Worm (Caenorhabditis elegans) whole organism, L4 larva: Measurements from ENCODE around the gene ced-7.

ENCODE experiments used
- D1046.2 ChIP-seq: fragments of 200-800 bp; sonication (Bioruptor generic); IDR thresholded peaks from 2 replicates; pipeline ENCODE4 v1.3.6; 2022; ENCODE audit warnings: missing genetic modification characterization, missing compliant biosample characterization
- F10B5.3 ChIP-seq: sonication (generic microtip); optimal IDR thresholded peaks from 2 replicates; lab custom pipeline; 2016; ENCODE audit warnings: mild to moderate bottlenecking, missing genetic modification characterization, missing compliant biosample characterization
- F49E8.2 ChIP-seq: sonication (generic microtip); optimal IDR thresholded peaks from 2 replicates; lab custom pipeline; 2016; ENCODE audit warnings: missing compliant biosample characterization, mild to moderate bottlenecking, missing genetic modification characterization, borderline replicate concordance
- T20F7.1 ChIP-seq: fragments of 200-800 bp; sonication (Bioruptor generic); optimal IDR thresholded peaks from 2 replicates; lab custom pipeline; 2018; ENCODE audit warnings: mild to moderate bottlenecking, missing genetic modification characterization, missing compliant biosample characterization
- Y5F2A.4 ChIP-seq: fragments of 200-800 bp; sonication (Bioruptor generic); optimal IDR thresholded peaks from 2 replicates; lab custom pipeline; 2018; ENCODE audit warnings: mild to moderate bottlenecking, missing genetic modification characterization, missing compliant biosample characterization
- ZK337.2 ChIP-seq: fragments of 200-800 bp; sonication (Bioruptor generic); IDR thresholded peaks from 2 replicates; pipeline ENCODE4 v1.3.6; 2022; ENCODE audit warnings: missing genetic modification reagents, missing genetic modification characterization, missing compliant biosample characterization
- ZK546.5 ChIP-seq, 2 experiments: sonication (generic microtip); optimal IDR thresholded peaks; 2 replicates each; lab custom pipeline; 2017; ENCODE audit warnings: missing biosample characterization in 2 of 2, missing genetic modification characterization in 2 of 2
- aha-1 ChIP-seq: fragments of 150-350 bp; peaks from one replicate; lab custom pipeline; 2014; ENCODE audit warnings: missing biosample characterization, missing genetic modification characterization
- ama-1 ChIP-seq: fragments of 150-350 bp; optimal IDR thresholded peaks from 2 replicates; lab custom pipeline; 2014; ENCODE audit warnings: inconsistent platforms, mixed read lengths
- ceh-20 ChIP-seq: fragments of 200-800 bp; sonication (Bioruptor generic); IDR thresholded peaks from 2 replicates; pipeline ENCODE4 v1.3.6; 2022; ENCODE audit warnings: missing genetic modification reagents, missing genetic modification characterization, missing compliant biosample characterization
- ces-1 ChIP-seq: fragments of 150-350 bp; sonication (generic microtip); optimal IDR thresholded peaks from 4 replicates; lab custom pipeline; 2014; ENCODE audit warnings: missing biosample characterization, missing genetic modification reagents, missing genetic modification characterization
- daf-16 ChIP-seq, 3 experiments: sonication (generic microtip); optimal IDR thresholded peaks; 2 replicates each; lab custom pipeline; 2016 to 2017; ENCODE audit warnings: missing genetic modification characterization in 3 of 3, missing genetic modification reagents in 3 of 3, mild to moderate bottlenecking in 2 of 3, missing compliant biosample characterization in 2 of 3, missing biosample characterization in 1 of 3, moderate library complexity in 1 of 3
- daf-19 ChIP-seq: fragments of 200-800 bp; sonication (Bioruptor generic); conservative IDR thresholded peaks from 2 replicates; pipeline ENCODE4 v1.3.6; 2022; ENCODE audit warnings: missing genetic modification characterization, missing compliant biosample characterization
- daf-8 ChIP-seq: fragments of 200-800 bp; sonication (Bioruptor generic); IDR thresholded peaks from 2 replicates; pipeline ENCODE4 v1.3.6; 2022; ENCODE audit warnings: missing genetic modification characterization, missing compliant biosample characterization
- dpl-1 ChIP-seq: fragments of 150-350 bp; optimal IDR thresholded peaks from 2 replicates; lab custom pipeline; 2014; ENCODE audit warnings: missing biosample characterization, missing genetic modification reagents, missing genetic modification characterization
- duxl-1 ChIP-seq: sonication (generic microtip); optimal IDR thresholded peaks from 2 replicates; lab custom pipeline; 2016; ENCODE audit warnings: mild to moderate bottlenecking, missing genetic modification characterization, moderate library complexity, missing compliant biosample characterization; ENCODE audit not compliant: poor library complexity
- dve-1 ChIP-seq: sonication (generic microtip); optimal IDR thresholded peaks from 2 replicates; lab custom pipeline; 2017; ENCODE audit warnings: antibody characterized with exemption, mild to moderate bottlenecking, missing genetic modification characterization, missing compliant biosample characterization; ENCODE audit not compliant: insufficient read depth
- fos-1 ChIP-seq: fragments of 150-350 bp; optimal IDR thresholded peaks from 2 replicates; lab custom pipeline; 2014; ENCODE audit warnings: missing biosample characterization, missing genetic modification characterization
- hlh-11 ChIP-seq: fragments of 200-800 bp; sonication (Bioruptor generic); optimal IDR thresholded peaks from 2 replicates; lab custom pipeline; 2018; ENCODE audit warnings: mild to moderate bottlenecking, missing genetic modification characterization, missing compliant biosample characterization
- hlh-30 ChIP-seq: sonication (generic microtip); optimal IDR thresholded peaks from 2 replicates; lab custom pipeline; 2017; ENCODE audit warnings: antibody characterized with exemption, mild to moderate bottlenecking, missing genetic modification characterization, missing compliant biosample characterization; ENCODE audit not compliant: insufficient read depth
- hmg-1.1 ChIP-seq: fragments of 200-800 bp; sonication (Bioruptor generic); IDR thresholded peaks from 2 replicates; pipeline ENCODE4 v1.3.6; 2022; ENCODE audit warnings: missing genetic modification reagents, missing genetic modification characterization, missing compliant biosample characterization
- lin-13 ChIP-seq: fragments of 150-350 bp; optimal IDR thresholded peaks from 2 replicates; lab custom pipeline; 2014; ENCODE audit warnings: missing biosample characterization, missing genetic modification reagents, missing genetic modification characterization
- lin-38 ChIP-seq: fragments of 200-800 bp; sonication (Bioruptor generic); IDR thresholded peaks from 2 replicates; pipeline ENCODE4 v1.3.6; 2022; ENCODE audit warnings: missing genetic modification reagents, missing genetic modification characterization, missing compliant biosample characterization
- lir-3 ChIP-seq: sonication (generic microtip); optimal IDR thresholded peaks from 2 replicates; lab custom pipeline; 2016; ENCODE audit warnings: mild to moderate bottlenecking, missing genetic modification characterization, missing compliant biosample characterization
- lsy-2 ChIP-seq, 2 experiments: fragments of 150-350 bp in 1 of 2; sonication (generic microtip) in 1 of 2; optimal IDR thresholded peaks; 2 replicates each; lab custom pipeline; 2014 to 2017; ENCODE audit warnings: missing biosample characterization in 2 of 2, missing genetic modification characterization in 2 of 2
- mes-2 ChIP-seq: sonication (generic microtip); optimal IDR thresholded peaks from 2 replicates; lab custom pipeline; 2016; ENCODE audit warnings: missing genotype, mild to moderate bottlenecking, missing genetic modification characterization, missing compliant biosample characterization; ENCODE audit not compliant: poor library complexity, severe bottlenecking
- mxl-3 ChIP-seq: fragments of 200-800 bp; sonication (Bioruptor generic); optimal IDR thresholded peaks from 2 replicates; lab custom pipeline; 2018; ENCODE audit warnings: mild to moderate bottlenecking, missing genetic modification characterization, missing compliant biosample characterization
- nhr-11 ChIP-seq: fragments of 150-350 bp; optimal IDR thresholded peaks from 2 replicates; lab custom pipeline; 2014; ENCODE audit warnings: missing biosample characterization, missing genetic modification characterization
- nhr-237 ChIP-seq: sonication (generic microtip); optimal IDR thresholded peaks from 2 replicates; lab custom pipeline; 2017; ENCODE audit warnings: missing biosample characterization, missing genetic modification characterization
- nhr-41 ChIP-seq: fragments of 200-800 bp; sonication (Bioruptor generic); IDR thresholded peaks from 2 replicates; pipeline ENCODE4 v1.3.6; 2022; ENCODE audit warnings: missing genetic modification reagents, missing genetic modification characterization, missing compliant biosample characterization
- nhr-48 ChIP-seq: sonication (generic microtip); optimal IDR thresholded peaks from 2 replicates; lab custom pipeline; 2016; ENCODE audit warnings: mild to moderate bottlenecking, missing genetic modification characterization, missing compliant biosample characterization
- nhr-6 ChIP-seq: fragments of 150-350 bp; optimal IDR thresholded peaks from 2 replicates; lab custom pipeline; 2014; ENCODE audit warnings: missing biosample characterization, missing genetic modification characterization
- nhr-76 ChIP-seq: fragments of 150-350 bp; optimal IDR thresholded peaks from 2 replicates; lab custom pipeline; 2014; ENCODE audit warnings: missing biosample characterization, missing genetic modification characterization
- php-3 ChIP-seq: fragments of 200-800 bp; sonication (Bioruptor generic); IDR thresholded peaks from 2 replicates; pipeline ENCODE4 v1.3.6; 2022; ENCODE audit warnings: missing genetic modification reagents, missing genetic modification characterization, missing compliant biosample characterization
- rbr-2 ChIP-seq: sonication (generic microtip); optimal IDR thresholded peaks from 2 replicates; lab custom pipeline; 2016; ENCODE audit warnings: missing genotype, missing genetic modification characterization, missing compliant biosample characterization
- saeg-2 ChIP-seq: fragments of 200-800 bp; sonication (Bioruptor generic); IDR thresholded peaks from 2 replicates; pipeline ENCODE4 v1.3.6; 2022; ENCODE audit warnings: missing genetic modification reagents, missing genetic modification characterization, missing compliant biosample characterization
- sdz-12 ChIP-seq: fragments of 200-800 bp; sonication (Bioruptor generic); optimal IDR thresholded peaks from 2 replicates; lab custom pipeline; 2018; ENCODE audit warnings: mild to moderate bottlenecking, missing genetic modification characterization, missing compliant biosample characterization
- snpc-1.2 ChIP-seq: fragments of 200-800 bp; sonication (Bioruptor generic); IDR thresholded peaks from 2 replicates; pipeline ENCODE4 v1.3.6; 2022; ENCODE audit warnings: missing genetic modification reagents, missing genetic modification characterization, missing compliant biosample characterization
- spr-1 ChIP-seq: sonication (generic microtip); optimal IDR thresholded peaks from 2 replicates; lab custom pipeline; 2016; ENCODE audit warnings: mild to moderate bottlenecking, missing genetic modification characterization, missing compliant biosample characterization
- tra-1 ChIP-seq: fragments of 200-800 bp; sonication (Bioruptor generic); IDR thresholded peaks from 2 replicates; pipeline ENCODE4 v1.3.6; 2022; ENCODE audit warnings: missing genetic modification reagents, missing genetic modification characterization, missing compliant biosample characterization
- unc-130 ChIP-seq: sonication (generic microtip); optimal IDR thresholded peaks from 2 replicates; lab custom pipeline; 2016; ENCODE audit warnings: missing genetic modification reagents, missing genetic modification characterization, missing compliant biosample characterization
- unc-39 ChIP-seq: sonication (generic microtip); optimal IDR thresholded peaks from 2 replicates; lab custom pipeline; 2017; ENCODE audit warnings: missing biosample characterization, missing genetic modification characterization
- unc-62 ChIP-seq, 3 experiments: fragments of 150-350 bp in 1 of 3; sonication (generic microtip); optimal IDR thresholded peaks in 2 of 3; peaks in 1 of 3; 1 replicate in 1 of 3; 2 replicates in 2 of 3; lab custom pipeline; 2014 to 2017; ENCODE audit warnings: missing biosample characterization in 3 of 3, missing genetic modification characterization in 3 of 3, missing genetic modification reagents in 3 of 3, missing genotype in 1 of 3
- vab-7 ChIP-seq: fragments of 200-800 bp; sonication (Bioruptor generic); IDR thresholded peaks from 2 replicates; pipeline ENCODE4 v1.3.6; 2022; ENCODE audit warnings: missing genetic modification reagents, missing genetic modification characterization, missing compliant biosample characterization
- zag-1 ChIP-seq: fragments of 150-350 bp; optimal IDR thresholded peaks from 2 replicates; lab custom pipeline; 2014; ENCODE audit warnings: missing biosample characterization, missing genetic modification characterization
- zfp-2 ChIP-seq: sonication (generic microtip); optimal IDR thresholded peaks from 2 replicates; lab custom pipeline; 2016; ENCODE audit warnings: mild to moderate bottlenecking, missing genetic modification characterization, missing compliant biosample characterization
- ztf-11 ChIP-seq: fragments of 150-350 bp; optimal IDR thresholded peaks from 2 replicates; lab custom pipeline; 2014; ENCODE audit warnings: missing biosample characterization, missing genetic modification characterization

Gene ced-7

DNA sequence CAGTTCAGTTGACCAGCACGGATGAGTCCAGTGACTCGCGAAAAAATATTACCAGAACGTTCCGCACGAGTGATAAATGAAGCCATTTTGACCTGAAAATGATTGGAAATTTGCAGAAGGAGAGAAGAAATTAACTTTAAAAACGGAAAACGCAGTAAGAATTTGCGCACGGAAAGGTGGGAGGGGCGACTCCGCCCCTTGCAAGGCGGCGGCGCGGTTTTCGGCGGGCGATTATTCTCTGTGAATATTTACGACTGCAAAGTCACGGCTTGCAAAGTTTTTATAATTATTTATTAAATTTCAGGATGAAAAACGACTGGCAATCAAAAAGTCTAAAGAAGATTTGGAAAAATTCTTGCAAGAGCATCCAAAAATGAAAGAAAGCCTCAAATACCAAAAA lies 56.3 kb downstream of the ced-7 start, which contains the start of gene mrps-23:
mrps-23 (minus strand) TSS at position 92 of the 400 bp plus-strand sequence.
- TF ChIP-seq lin-38 (GFP tag; lab: Robert Waterston, UW) (peak; percentile 41), zag-1 (tag; lab: Kevin White, UChicago) (no peak), daf-16 (GFP tag; optimal IDR thresholded peaks at IDR 0.05; lab: Kevin White, UChicago) (no peak), daf-16 (tag; optimal IDR thresholded peaks at IDR 0.05; lab: Kevin White, UChicago) (peak; percentile 5), ces-1 (GFP tag; lab: Kevin White, UChicago) (no peak), nhr-237 (tag; lab: Kevin White, UChicago) (no peak), nhr-6 (tag; lab: Kevin White, UChicago) (no peak), dve-1 (tag; lab: Kevin White, UChicago) (peak; percentile 11), hmg-1.1 (GFP tag; lab: Robert Waterston, UW) (no peak), dpl-1 (GFP tag; lab: Kevin White, UChicago) (peak; percentile 14), php-3 (GFP tag; lab: Robert Waterston, UW) (no peak), D1046.2 (GFP tag; lab: Robert Waterston, UW) (no peak), spr-1 (tag; lab: Kevin White, UChicago) (peak; percentile 12), ZK337.2 (GFP tag; lab: Robert Waterston, UW) (no peak), mes-2 (tag; lab: Kevin White, UChicago) (peak; percentile 60), ama-1 (lab: Kevin White, UChicago) (no peak), nhr-76 (tag; lab: Kevin White, UChicago) (no peak), unc-39 (tag; lab: Kevin White, UChicago) (no peak), nhr-11 (tag; lab: Kevin White, UChicago) (no peak), duxl-1 (tag; lab: Kevin White, UChicago) (no peak), hlh-11 (tag; lab: Kevin White, UChicago) (peak; percentile 4), saeg-2 (GFP tag; lab: Robert Waterston, UW) (no peak), ZK546.5 (tag; optimal IDR thresholded peaks at IDR 0.05; lab: Kevin White, UChicago) (no peak), ztf-11 (no peak), ceh-20 (GFP tag; lab: Robert Waterston, UW) (no peak), lsy-2 (tag; optimal IDR thresholded peaks at IDR 0.05; lab: Kevin White, UChicago) (peak in 1 of 2 experiments; percentile 42)

DNA sequence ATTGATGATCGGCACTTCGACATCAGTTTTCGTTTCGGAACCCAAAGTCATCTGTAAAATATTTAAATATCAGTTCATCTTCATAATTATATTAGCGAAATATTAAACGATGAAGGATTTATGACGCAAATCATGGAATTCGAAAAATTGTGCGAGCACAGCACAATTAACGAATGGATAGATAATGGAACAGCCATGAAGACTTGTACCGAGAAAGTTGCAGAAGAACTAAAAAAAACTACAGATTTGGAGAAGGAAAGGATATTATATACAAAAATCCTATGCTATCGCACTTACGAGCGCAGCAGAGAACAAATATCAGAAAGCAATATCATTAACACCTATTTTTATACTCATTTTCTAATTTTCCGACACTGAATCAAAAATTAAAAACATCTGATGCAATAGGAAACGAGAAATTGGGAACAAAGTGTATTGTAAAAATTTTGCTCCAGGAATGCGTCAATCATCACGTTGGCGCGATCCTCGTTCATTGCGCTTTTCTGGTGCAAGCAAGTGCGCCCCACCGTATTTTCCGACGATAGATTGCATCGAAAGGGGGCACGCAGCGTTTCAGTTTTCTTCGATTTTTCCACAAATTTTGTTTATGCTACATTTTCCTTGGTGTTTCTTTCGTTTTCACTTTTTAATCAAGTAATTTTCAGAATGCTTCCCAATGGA lies 58.3 kb downstream of the ced-7 start, which contains the start of the genes clu-1 and prp-40:
clu-1 (minus strand) TSS at position 51 of the 681 bp plus-strand sequence.
prp-40 (plus strand) TSS at position 666 of the 681 bp plus-strand sequence.
- TF ChIP-seq lin-13 (GFP tag; lab: Kevin White, UChicago) = peak; percentile 86
- TF ChIP-seq unc-130 (GFP tag; lab: Kevin White, UChicago) = peak; percentile 44
- peak; percentile 85 for TF ChIP-seq nhr-11 (tag; lab: Kevin White, UChicago)
- TF ChIP-seq spr-1 (tag; lab: Kevin White, UChicago) = peak; percentile 62
- TF ChIP-seq F49E8.2 (tag; lab: Kevin White, UChicago) = peak; percentile 24
- no peak for TF ChIP-seq T20F7.1
- peak; percentile 36 for TF ChIP-seq F10B5.3 (tag; lab: Kevin White, UChicago)
- peak; percentile 35 for TF ChIP-seq mxl-3 (GFP tag; lab: Kevin White, UChicago)
- no peak for TF ChIP-seq daf-19 (GFP tag; lab: Robert Waterston, UW)
- 0 out of 2 replicates have a peak, but pooled peaks have one; percentile 14 for TF ChIP-seq snpc-1.2 (GFP tag; lab: Robert Waterston, UW)
- TF ChIP-seq unc-62 (GFP tag; optimal IDR thresholded peaks at IDR 0.05 in 1 of 2; lab: Kevin White, UChicago) = peak in 1 of 2 experiments; percentile 99
- TF ChIP-seq unc-62 (tag; optimal IDR thresholded peaks at IDR 0.05; lab: Kevin White, UChicago) = no peak
- TF ChIP-seq aha-1 (tag; lab: Kevin White, UChicago) = peak; percentile 98
- TF ChIP-seq nhr-48 (tag; lab: Kevin White, UChicago) = peak; percentile 40
- TF ChIP-seq fos-1 = no peak
- peak; percentile 96 for TF ChIP-seq lin-38 (GFP tag; lab: Robert Waterston, UW)
- TF ChIP-seq hlh-30 (tag; lab: Kevin White, UChicago) = peak; percentile 76
- TF ChIP-seq vab-7 (GFP tag; lab: Robert Waterston, UW) = peak; percentile 43; the same call in 1 of the 2 replicates
- TF ChIP-seq tra-1 (GFP tag; lab: Robert Waterston, UW) = no peak
- TF ChIP-seq Y5F2A.4 = no peak
- no peak for TF ChIP-seq daf-8 (GFP tag; lab: Robert Waterston, UW)
- peak; percentile 91 for TF ChIP-seq rbr-2 (tag; lab: Kevin White, UChicago)
- TF ChIP-seq zag-1 (tag; lab: Kevin White, UChicago) = no peak
- TF ChIP-seq lsy-2 (tag; optimal IDR thresholded peaks at IDR 0.05; lab: Kevin White, UChicago) = peak; percentile 70 to 94
- TF ChIP-seq nhr-41 (GFP tag; lab: Robert Waterston, UW) = no peak
- no peak for TF ChIP-seq lir-3 (tag; lab: Kevin White, UChicago)
- TF ChIP-seq sdz-12 (GFP tag; lab: Kevin White, UChicago) = no peak
- TF ChIP-seq zfp-2 (tag; lab: Kevin White, UChicago) = no peak
- peak; percentile 83 for TF ChIP-seq dpl-1 (GFP tag; lab: Kevin White, UChicago)
